Worm (Caenorhabditis elegans) whole organism, L4/young adult: ENCODE results near the gene ZK1055.4.

ENCODE experiments used
- W03F9.2 ChIP-seq: fragments of 150-350 bp; optimal IDR thresholded peaks from 2 replicates; lab custom pipeline; 2014; ENCODE audit warnings: missing biosample characterization, missing genetic modification characterization
- dao-5 ChIP-seq: sonication (generic microtip); optimal IDR thresholded peaks from 2 replicates; lab custom pipeline; 2016; ENCODE audit warnings: missing genotype, missing genetic modification characterization, moderate library complexity, missing compliant biosample characterization
- him-1 ChIP-seq: sonication (generic microtip); optimal IDR thresholded peaks from 2 replicates; lab custom pipeline; 2016; ENCODE audit warnings: missing genotype, missing genetic modification reagents, missing genetic modification characterization, missing compliant biosample characterization

ce11 chrV:6606197-6606596 lies 24.3 kb downstream of the ZK1055.4 start:
- TF ChIP-seq him-1 (tag; lab: Kevin White, UChicago) (no peak), dao-5 (tag; lab: Kevin White, UChicago) (no peak), W03F9.2 (tag; lab: Kevin White, UChicago) (peak; percentile 40)
